Fruit fly (Drosophila melanogaster) whole organism, embryonic: ENCODE data around the gene HP1c.

Experiments
- Abd-B ChIP-seq: fragments of 200-800 bp; sonication (Bioruptor generic); optimal IDR thresholded peaks from 2 replicates; lab custom pipeline; 2018; ENCODE audit warnings: missing biosample characterization, mild to moderate bottlenecking, missing genetic modification characterization, moderate library complexity
- B-H2 ChIP-seq: fragments of 200-800 bp; sonication (Bioruptor generic); optimal IDR thresholded peaks from 2 replicates; lab custom pipeline; 2018; ENCODE audit warnings: missing biosample characterization, mild to moderate bottlenecking, missing genetic modification characterization
- CG10147 ChIP-seq: fragments of 200-800 bp; sonication (Bioruptor generic); optimal IDR thresholded peaks from 2 replicates; lab custom pipeline; 2019; ENCODE audit warnings: missing biosample characterization, mild to moderate bottlenecking, missing genetic modification characterization, moderate library complexity
- CG11504 ChIP-seq: fragments of 200-800 bp; sonication (Bioruptor generic); optimal IDR thresholded peaks from 3 replicates; lab custom pipeline; 2019; ENCODE audit warnings: missing biosample characterization, mild to moderate bottlenecking, missing genetic modification characterization, moderate library complexity
- CG13296 ChIP-seq: fragments of 200-800 bp; sonication (Bioruptor generic); optimal IDR thresholded peaks from 3 replicates; lab custom pipeline; 2018; ENCODE audit warnings: missing biosample characterization, mild to moderate bottlenecking, missing genetic modification characterization
- CG13424 ChIP-seq: fragments of 200-800 bp; sonication (Bioruptor generic); optimal IDR thresholded peaks from 2 replicates; lab custom pipeline; 2019; ENCODE audit warnings: missing biosample characterization, mild to moderate bottlenecking, missing genetic modification characterization, moderate library complexity
- CG16813 ChIP-seq: fragments of 200-800 bp; sonication (Bioruptor generic); IDR thresholded peaks from 3 replicates; pipeline ENCODE4 v1.3.6; 2022; ENCODE audit warnings: missing biosample characterization, missing genetic modification characterization; ENCODE audit not compliant: partially characterized antibody
- CG2712 ChIP-seq: fragments of 200-800 bp; optimal IDR thresholded peaks from 3 replicates; lab custom pipeline; 2019; ENCODE audit warnings: missing biosample characterization, mild to moderate bottlenecking, missing genetic modification characterization, moderate library complexity
- CG30403 ChIP-seq: fragments of 200-800 bp; sonication (Bioruptor generic); optimal IDR thresholded peaks from 3 replicates; lab custom pipeline; 2016; ENCODE audit warnings: missing biosample characterization, missing genetic modification characterization
- CG33557 ChIP-seq: fragments of 200-800 bp; sonication (Bioruptor generic); optimal IDR thresholded peaks from 2 replicates; lab custom pipeline; 2019; ENCODE audit warnings: missing biosample characterization, mild to moderate bottlenecking, missing genetic modification characterization, moderate library complexity
- CG3847 ChIP-seq: fragments of 200-800 bp; sonication (Bioruptor generic); IDR thresholded peaks from 2 replicates; pipeline ENCODE4 v1.3.6; 2022; ENCODE audit warnings: missing biosample characterization, missing genetic modification characterization
- CG6654 ChIP-seq: fragments of 200-800 bp; sonication (Bioruptor generic); optimal IDR thresholded peaks from 2 replicates; lab custom pipeline; 2017; ENCODE audit warnings: missing biosample characterization, mild to moderate bottlenecking, missing genetic modification characterization
- CG6791 ChIP-seq: fragments of 200-800 bp; sonication (Bioruptor generic); IDR thresholded peaks from 3 replicates; pipeline ENCODE4 v1.3.6; 2022; ENCODE audit warnings: missing biosample characterization, missing genetic modification characterization; ENCODE audit not compliant: partially characterized antibody
- CG6854 ChIP-seq: fragments of 200-800 bp; sonication (Bioruptor generic); optimal IDR thresholded peaks from 3 replicates; lab custom pipeline; 2017; ENCODE audit warnings: missing biosample characterization, mild to moderate bottlenecking, missing genetic modification characterization
- CG7839 ChIP-seq: fragments of 200-800 bp; sonication (Bioruptor generic); optimal IDR thresholded peaks from 3 replicates; lab custom pipeline; 2018; ENCODE audit warnings: missing biosample characterization, mild to moderate bottlenecking, missing genetic modification characterization, moderate library complexity
- CG7963 ChIP-seq: fragments of 200-800 bp; sonication (Bioruptor generic); IDR thresholded peaks from 3 replicates; pipeline ENCODE4 v1.3.6; 2022; ENCODE audit warnings: missing biosample characterization, missing genetic modification characterization; ENCODE audit not compliant: partially characterized antibody
- CG9817 ChIP-seq: fragments of 200-800 bp; sonication (Bioruptor generic); optimal IDR thresholded peaks from 2 replicates; lab custom pipeline; 2018; ENCODE audit warnings: missing biosample characterization, mild to moderate bottlenecking, missing genetic modification characterization, moderate library complexity
- CTCF ChIP-seq: fragments of 200-800 bp; sonication (Bioruptor generic); optimal IDR thresholded peaks from 2 replicates; lab custom pipeline; 2017; ENCODE audit warnings: missing biosample characterization, mild to moderate bottlenecking, missing genetic modification characterization, moderate library complexity
- CoRest ChIP-seq: fragments of 200-800 bp; sonication (Bioruptor generic); optimal IDR thresholded peaks from 3 replicates; lab custom pipeline; 2018; ENCODE audit warnings: missing biosample characterization, mild to moderate bottlenecking, missing genetic modification characterization, moderate library complexity
- Ets65A ChIP-seq: fragments of 200-800 bp; sonication (Bioruptor generic); peaks from one replicate; lab custom pipeline; 2016; ENCODE audit warnings: missing biosample characterization, missing genetic modification characterization
- HLH4C ChIP-seq: fragments of 200-800 bp; sonication (Bioruptor generic); IDR thresholded peaks from 3 replicates; pipeline ENCODE4 v1.3.6; 2022; ENCODE audit warnings: missing biosample characterization, missing genetic modification characterization; ENCODE audit not compliant: partially characterized antibody
- HmgD ChIP-seq: fragments of 200-800 bp; sonication (Bioruptor generic); optimal IDR thresholded peaks from 3 replicates; lab custom pipeline; 2016; ENCODE audit warnings: missing biosample characterization, missing genetic modification characterization
- HmgZ ChIP-seq: fragments of 200-800 bp; sonication (Bioruptor generic); optimal IDR thresholded peaks from 2 replicates; lab custom pipeline; 2018; ENCODE audit warnings: missing biosample characterization, mild to moderate bottlenecking, missing genetic modification characterization
- Jarid2 ChIP-seq: fragments of 200-800 bp; sonication (Bioruptor generic); optimal IDR thresholded peaks from 3 replicates; lab custom pipeline; 2017; ENCODE audit warnings: mild to moderate bottlenecking, missing biosample characterization, missing genetic modification reagents, missing genetic modification characterization
- Med ChIP-seq: fragments of 200-800 bp; sonication (Bioruptor generic); peaks from one replicate; lab custom pipeline; 2016; ENCODE audit warnings: missing biosample characterization, missing genetic modification characterization, mild to moderate bottlenecking, inconsistent platforms, moderate library complexity
- Opbp ChIP-seq: fragments of 200-800 bp; sonication (Bioruptor generic); IDR thresholded peaks from 3 replicates; pipeline ENCODE4 v1.3.6; 2022; ENCODE audit warnings: missing biosample characterization, missing genetic modification characterization; ENCODE audit not compliant: partially characterized antibody
- Side ChIP-seq: fragments of 200-800 bp; sonication (Bioruptor generic); optimal IDR thresholded peaks from 2 replicates; lab custom pipeline; 2016; ENCODE audit warnings: missing biosample characterization, missing genetic modification characterization
- TFAM ChIP-seq: fragments of 200-800 bp; sonication (Bioruptor generic); optimal IDR thresholded peaks from 2 replicates; lab custom pipeline; 2017; ENCODE audit warnings: missing biosample characterization, missing genetic modification characterization, inconsistent platforms
- Tbp ChIP-seq: fragments of >200 bp; optimal IDR thresholded peaks from 2 replicates; lab custom pipeline; 2018; ENCODE audit warnings: missing biosample characterization, missing genetic modification characterization
- Vsx1 ChIP-seq: fragments of 200-800 bp; sonication (Bioruptor generic); optimal IDR thresholded peaks from 2 replicates; lab custom pipeline; 2017; ENCODE audit warnings: missing biosample characterization, mild to moderate bottlenecking, missing genetic modification characterization, missing genetic modification reagents
- YL-1 ChIP-seq: fragments of 200-800 bp; sonication (Bioruptor generic); optimal IDR thresholded peaks from 3 replicates; lab custom pipeline; 2017; ENCODE audit warnings: missing biosample characterization, mild to moderate bottlenecking, missing genetic modification characterization
- al ChIP-seq: fragments of 200-800 bp; sonication (Bioruptor generic); IDR thresholded peaks from 2 replicates; pipeline ENCODE4 v1.3.6; 2022; ENCODE audit warnings: missing biosample characterization, missing genetic modification characterization
- amos ChIP-seq: fragments of 200-800 bp; sonication (Bioruptor generic); IDR thresholded peaks from 2 replicates; pipeline ENCODE4 v1.3.6; 2022; ENCODE audit warnings: missing biosample characterization, missing genetic modification characterization; ENCODE audit not compliant: partially characterized antibody
- ato ChIP-seq: fragments of 200-800 bp; sonication (Bioruptor generic); IDR thresholded peaks from 2 replicates; pipeline ENCODE4 v1.3.6; 2022; ENCODE audit warnings: missing biosample characterization, missing genetic modification characterization; ENCODE audit not compliant: partially characterized antibody
- chinmo ChIP-seq: fragments of 200-800 bp; sonication (Bioruptor generic); IDR thresholded peaks from 4 replicates; pipeline ENCODE4 v1.3.6; 2022; ENCODE audit warnings: missing biosample characterization, missing genetic modification characterization; ENCODE audit not compliant: partially characterized antibody
- corto ChIP-seq: fragments of 200-800 bp; sonication (Bioruptor generic); optimal IDR thresholded peaks from 2 replicates; lab custom pipeline; 2016; ENCODE audit warnings: missing biosample characterization, mild to moderate bottlenecking, missing genetic modification characterization, moderate library complexity
- disco-r ChIP-seq: fragments of 200-800 bp; sonication (Bioruptor generic); optimal IDR thresholded peaks from 2 replicates; lab custom pipeline; 2016; ENCODE audit warnings: missing biosample characterization, missing genetic modification characterization
- dpn ChIP-seq, 2 experiments: fragments of 200-800 bp; sonication (Bioruptor generic); optimal IDR thresholded peaks; 3 replicates each; lab custom pipeline; 2016; ENCODE audit warnings: missing biosample characterization in 2 of 2, missing genetic modification characterization in 2 of 2
- exex ChIP-seq: fragments of 200-800 bp; sonication (Bioruptor generic); optimal IDR thresholded peaks from 4 replicates; lab custom pipeline; 2018; ENCODE audit warnings: missing biosample characterization, mild to moderate bottlenecking, missing genetic modification characterization, moderate library complexity
- hb ChIP-seq: fragments of 200-800 bp; sonication (Bioruptor generic); IDR thresholded peaks from 3 replicates; pipeline ENCODE4 v1.3.6; 2022; ENCODE audit warnings: missing biosample characterization, missing genetic modification characterization; ENCODE audit not compliant: partially characterized antibody
- inv ChIP-seq: fragments of 200-800 bp; sonication (Bioruptor generic); IDR thresholded peaks from 2 replicates; pipeline ENCODE4 v1.3.6; 2022; ENCODE audit warnings: missing biosample characterization, missing genetic modification characterization; ENCODE audit not compliant: partially characterized antibody
- knrl ChIP-seq: fragments of 200-800 bp; sonication (Bioruptor generic); IDR thresholded peaks from 3 replicates; pipeline ENCODE4 v1.3.6; 2022; ENCODE audit warnings: missing biosample characterization, missing genetic modification characterization; ENCODE audit not compliant: partially characterized antibody
- nmo ChIP-seq: fragments of 200-800 bp; sonication (Bioruptor generic); optimal IDR thresholded peaks from 2 replicates; lab custom pipeline; 2018; ENCODE audit warnings: missing biosample characterization, mild to moderate bottlenecking, missing genetic modification characterization, moderate library complexity
- pnt ChIP-seq: fragments of 200-800 bp; sonication (Bioruptor generic); optimal IDR thresholded peaks from 3 replicates; lab custom pipeline; 2016; ENCODE audit warnings: missing biosample characterization, missing genetic modification characterization
- sens ChIP-seq: fragments of 200-800 bp; sonication (Bioruptor generic); peaks from one replicate; lab custom pipeline; 2016; ENCODE audit warnings: missing biosample characterization, missing genetic modification characterization
- slbo ChIP-seq: fragments of 200-800 bp; sonication (Bioruptor generic); IDR thresholded peaks from 2 replicates; pipeline ENCODE4 v1.3.6; 2022; ENCODE audit warnings: missing biosample characterization, missing genetic modification characterization
- stwl ChIP-seq: fragments of 200-800 bp; sonication (Bioruptor generic); optimal IDR thresholded peaks from 3 replicates; lab custom pipeline; 2018; ENCODE audit warnings: missing biosample characterization, mild to moderate bottlenecking, missing genetic modification characterization, moderate library complexity
- trem ChIP-seq: fragments of 200-800 bp; optimal IDR thresholded peaks from 3 replicates; lab custom pipeline; 2019; ENCODE audit warnings: missing biosample characterization, mild to moderate bottlenecking, missing genetic modification characterization, moderate library complexity
- trh ChIP-seq: fragments of 200-800 bp; sonication (Bioruptor generic); optimal IDR thresholded peaks from 2 replicates; lab custom pipeline; 2016; ENCODE audit warnings: missing biosample characterization, missing genetic modification characterization

The HP1c gene

DNA sequence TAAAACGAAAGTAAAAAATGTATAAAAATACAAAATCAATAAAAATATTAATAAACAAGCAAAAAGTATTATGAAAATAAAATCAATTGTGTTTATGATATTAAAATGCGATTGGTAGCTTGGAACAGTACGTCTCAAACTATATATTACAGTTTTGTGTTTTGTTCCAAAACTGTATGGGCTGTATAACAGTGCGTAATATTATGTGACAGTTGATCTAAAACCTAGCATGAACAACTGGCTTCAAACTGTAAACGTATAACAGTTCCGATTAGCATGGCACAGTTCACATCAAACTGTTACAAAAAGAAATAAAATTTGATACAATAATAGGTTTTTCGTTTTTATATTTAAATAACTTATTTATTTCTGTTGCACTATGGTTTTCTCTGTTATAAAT is 48.5 kb downstream of the HP1c start:
- no peak for TF ChIP-seq pnt (GFP tag; lab: Kevin White, UChicago)
- peak; percentile 68 for TF ChIP-seq CG11504 (tag; lab: Kevin White, UChicago)
- peak; percentile 62; the same call in 1 of the 2 replicates for TF ChIP-seq inv (GFP tag; lab: Robert Waterston, UW)
- TF ChIP-seq CG9817 (tag; lab: Kevin White, UChicago), result peak; percentile 22
- peak; percentile 55 for TF ChIP-seq nmo (GFP tag; lab: Kevin White, UChicago)
- TF ChIP-seq sens, result no peak
- no peak for TF ChIP-seq CG10147 (GFP tag; lab: Kevin White, UChicago)
- TF ChIP-seq CG16813 (GFP tag; lab: Robert Waterston, UW), result peak; percentile 60
- peak; percentile 1 for TF ChIP-seq Jarid2 (GFP tag; lab: Kevin White, UChicago)
- TF ChIP-seq CG7839, result peak; percentile 42
- TF ChIP-seq TFAM (GFP tag; lab: Kevin White, UChicago), result no peak
- TF ChIP-seq CG13424 (tag; lab: Kevin White, UChicago), result peak; percentile 19
- peak; percentile 37 for TF ChIP-seq B-H2 (GFP tag; lab: Kevin White, UChicago)
- TF ChIP-seq stwl (tag; lab: Kevin White, UChicago), result peak; percentile 90
- peak; percentile 6 for TF ChIP-seq trem (tag; lab: Kevin White, UChicago)
- 0 out of 2 replicates have a peak, but pooled peaks have one; percentile 13 for TF ChIP-seq slbo (GFP tag; lab: Robert Waterston, UW)
- TF ChIP-seq Tbp (GFP tag; lab: Kevin White, UChicago), result peak; percentile 84
- no peak for TF ChIP-seq Vsx1 (GFP tag; lab: Kevin White, UChicago)
- no peak for TF ChIP-seq Side (GFP tag; lab: Kevin White, UChicago)
- 0 out of 2 replicates have a peak, but pooled peaks have one; percentile 8 for TF ChIP-seq CG3847 (GFP tag; lab: Robert Waterston, UW)
- TF ChIP-seq al (GFP tag; lab: Robert Waterston, UW), result no peak
- no peak for TF ChIP-seq exex (tag; lab: Kevin White, UChicago)
- TF ChIP-seq CoRest (tag; lab: Kevin White, UChicago), result peak; percentile 42
- TF ChIP-seq CG13296, result no peak
- TF ChIP-seq CG7963 (GFP tag; lab: Robert Waterston, UW), result 0 out of 3 replicates have a peak, but pooled peaks have one; percentile 25
- peak; percentile 39 for TF ChIP-seq Ets65A (GFP tag; lab: Kevin White, UChicago)
- peak; percentile 53 for TF ChIP-seq HmgD (GFP tag; lab: Kevin White, UChicago)
- peak; percentile 87 for TF ChIP-seq Abd-B
- peak; percentile 100 for TF ChIP-seq CG6654 (GFP tag; lab: Kevin White, UChicago)
- peak; percentile 3 for TF ChIP-seq YL-1 (GFP tag; lab: Kevin White, UChicago)
- no peak for TF ChIP-seq trh (GFP tag; lab: Kevin White, UChicago)
- TF ChIP-seq CG2712 (tag; lab: Kevin White, UChicago), result peak; percentile 35
- TF ChIP-seq CG33557 (GFP tag; lab: Kevin White, UChicago), result peak; percentile 8
- no peak for TF ChIP-seq CG30403 (GFP tag; lab: Kevin White, UChicago)
- TF ChIP-seq corto (GFP tag; lab: Kevin White, UChicago), result no peak
- TF ChIP-seq disco-r (GFP tag; lab: Kevin White, UChicago), result peak; percentile 9
- TF ChIP-seq hb (GFP tag; lab: Robert Waterston, UW), result peak; percentile 68; the same call in 2 of the 3 replicates
- TF ChIP-seq HLH4C (GFP tag; lab: Robert Waterston, UW), result peak; percentile 55; the same call in 1 of the 3 replicates
- peak in 1 of 2 experiments; percentile 1 for TF ChIP-seq dpn (GFP tag; optimal IDR thresholded peaks at IDR 0.05; lab: Kevin White, UChicago)
- 0 out of 4 replicates have a peak, but pooled peaks have one; percentile 43 for TF ChIP-seq chinmo (GFP tag; lab: Robert Waterston, UW)
- TF ChIP-seq knrl (GFP tag; lab: Robert Waterston, UW), result peak; percentile 87
- TF ChIP-seq Med, result peak; percentile 75
- peak; percentile 30 for TF ChIP-seq HmgZ
- peak; percentile 45; the same call in 1 of the 2 replicates for TF ChIP-seq ato
- TF ChIP-seq amos, result peak; percentile 64; the same call in 1 of the 2 replicates
- TF ChIP-seq CG6791 (GFP tag; lab: Robert Waterston, UW), result peak; percentile 71; the same call in 1 of the 3 replicates
- peak; percentile 64 for TF ChIP-seq CTCF (GFP tag; lab: Kevin White, UChicago)
- peak; percentile 81 for TF ChIP-seq Opbp
- TF ChIP-seq CG6854 (GFP tag; lab: Kevin White, UChicago), result peak; percentile 84
